Worm (Caenorhabditis elegans) whole organism, L1 larva: ENCODE data around the gene dmd-10.

Experiments
- aha-1 ChIP-seq: fragments of 150-350 bp; optimal IDR thresholded peaks from 2 replicates; lab custom pipeline; 2014; ENCODE audit warnings: missing biosample characterization, missing genetic modification characterization
- ama-1 ChIP-seq: fragments of 150-350 bp; optimal IDR thresholded peaks from 2 replicates; lab custom pipeline; 2014
- nhr-237 ChIP-seq: fragments of 150-350 bp; optimal IDR thresholded peaks from 2 replicates; lab custom pipeline; 2014; ENCODE audit warnings: missing biosample characterization, missing genetic modification characterization
- swsn-7 ChIP-seq: sonication (generic microtip); optimal IDR thresholded peaks from 2 replicates; lab custom pipeline; 2016; ENCODE audit warnings: missing genetic modification characterization, missing compliant biosample characterization
- tlp-1 ChIP-seq: fragments of 150-350 bp; optimal IDR thresholded peaks from 2 replicates; lab custom pipeline; 2014; ENCODE audit warnings: missing biosample characterization, missing genetic modification characterization
- unc-130 ChIP-seq: fragments of 150-350 bp; optimal IDR thresholded peaks from 2 replicates; lab custom pipeline; 2017; ENCODE audit warnings: missing biosample characterization, missing genetic modification characterization, inconsistent platforms
- unc-98 ChIP-seq: fragments of 200-800 bp; sonication (Bioruptor generic); IDR thresholded peaks from 2 replicates; pipeline ENCODE4 v1.3.6; 2022; ENCODE audit warnings: missing genetic modification characterization, missing compliant biosample characterization
- ztf-4 ChIP-seq: fragments of 150-350 bp; optimal IDR thresholded peaks from 2 replicates; lab custom pipeline; 2014; ENCODE audit warnings: missing biosample characterization, missing genetic modification characterization

DNA sequence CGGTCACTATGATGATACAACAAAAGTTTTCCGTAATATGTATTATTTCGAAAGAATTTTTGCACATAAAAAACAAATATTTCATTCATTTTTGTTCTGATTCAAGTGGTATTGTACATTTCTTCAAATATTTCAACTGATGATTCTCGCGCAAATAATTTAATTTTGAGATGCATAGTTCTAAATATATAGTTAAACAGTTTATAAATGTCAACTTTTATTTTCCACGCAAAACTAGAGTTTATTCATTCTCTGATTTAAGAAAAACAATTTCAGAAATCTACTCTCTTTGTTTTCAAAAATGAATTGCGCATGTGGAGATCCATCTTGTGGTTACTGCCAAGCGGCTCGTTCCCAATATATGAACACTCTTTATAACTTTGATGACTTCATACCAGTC lies 27.8 kb upstream of the dmd-10 start, which contains the start of gene zip-5:
- TF ChIP-seq unc-98 (GFP tag; lab: Robert Waterston, UW) (no peak), aha-1 (tag; lab: Kevin White, UChicago) (no peak), ztf-4 (no peak), tlp-1 (tag; lab: Kevin White, UChicago) (no peak), nhr-237 (no peak), swsn-7 (no peak), ama-1 (lab: Kevin White, UChicago) (no peak), unc-130 (no peak)
